Worm (Caenorhabditis elegans): ENCODE results near the gene pqe-1.

Gene pqe-1

ce11 chrIII:5301786-5302268, 9.2 kb upstream of the pqe-1 start, which contains the start of the genes T15B12.2 and F52C9.5:
TSS of gene T15B12.2 (minus strand) at chrIII:5301886.
TSS of gene F52C9.5 (plus strand) at chrIII:5302218.
- no peak for TF ChIP-seq egl-27 (tag; optimal IDR thresholded peaks at IDR 0.05)
- TF ChIP-seq ceh-28 (tag; optimal IDR thresholded peaks at IDR 0.05) = no peak
- no peak for TF ChIP-seq sea-2 (GFP tag; optimal IDR thresholded peaks at IDR 0.05)
- TF ChIP-seq fkh-10 (GFP tag; optimal IDR thresholded peaks at IDR 0.05) = no peak
- TF ChIP-seq nhr-237 (tag; optimal IDR thresholded peaks at IDR 0.05) = no peak
- no peak for TF ChIP-seq elt-2 (tag; optimal IDR thresholded peaks at IDR 0.05)
- no peak for TF ChIP-seq lin-15B (tag; optimal IDR thresholded peaks at IDR 0.05)
- no peak for TF ChIP-seq hmg-11 (tag; optimal IDR thresholded peaks at IDR 0.05)

ce11 chrIII:5304044-5304443, 7.0 kb upstream of the pqe-1 start:
- TF ChIP-seq sea-2 (GFP tag; optimal IDR thresholded peaks at IDR 0.05) (no peak), elt-3 (tag; optimal IDR thresholded peaks at IDR 0.05) (no peak), ceh-9 (tag; optimal IDR thresholded peaks at IDR 0.05) (no peak), daf-12 (tag; optimal IDR thresholded peaks at IDR 0.05) (no peak), ztf-11 (tag; optimal IDR thresholded peaks at IDR 0.05) (no peak), nhr-67 (tag; optimal IDR thresholded peaks at IDR 0.05) (no peak), ama-1 (optimal IDR thresholded peaks at IDR 0.05) (no peak), zag-1 (tag; optimal IDR thresholded peaks at IDR 0.05) (no peak), pqm-1 (tag; optimal IDR thresholded peaks at IDR 0.05) (no peak), fkh-10 (GFP tag; optimal IDR thresholded peaks at IDR 0.05) (no peak)

- TF ChIP-seq aly-2 (tag; optimal IDR thresholded peaks at IDR 0.05) (no peak), zag-1 (tag; optimal IDR thresholded peaks at IDR 0.05) (no peak), egl-5 (tag; optimal IDR thresholded peaks at IDR 0.05) (no peak), egl-27 (tag; optimal IDR thresholded peaks at IDR 0.05) (peak; percentile 21), nhr-11 (tag; optimal IDR thresholded peaks at IDR 0.05) (no peak), mdl-1 (tag; optimal IDR thresholded peaks at IDR 0.05) (no peak), sea-2 (GFP tag; optimal IDR thresholded peaks at IDR 0.05) (no peak), fkh-10 (GFP tag; optimal IDR thresholded peaks at IDR 0.05) (no peak), nhr-76 (tag; optimal IDR thresholded peaks at IDR 0.05) (no peak), unc-62 (GFP tag; optimal IDR thresholded peaks at IDR 0.05) (no peak), fkh-2 (tag; optimal IDR thresholded peaks at IDR 0.05) (no peak), nhr-12 (tag; optimal IDR thresholded peaks at IDR 0.05) (no peak), fos-1 (tag; optimal IDR thresholded peaks at IDR 0.05) (no peak), lin-39 (tag; optimal IDR thresholded peaks at IDR 0.05) (no peak), elt-3 (tag; optimal IDR thresholded peaks at IDR 0.05) (no peak), eor-1 (tag; optimal IDR thresholded peaks at IDR 0.05) (no peak), hmg-11 (tag; optimal IDR thresholded peaks at IDR 0.05) (peak; percentile 87), tbx-2 (tag; optimal IDR thresholded peaks at IDR 0.05) (peak; percentile 60), nhr-67 (tag; optimal IDR thresholded peaks at IDR 0.05) (no peak), ceh-9 (tag; optimal IDR thresholded peaks at IDR 0.05) (no peak), pqm-1 (tag; optimal IDR thresholded peaks at IDR 0.05) (no peak), nhr-25 (tag; optimal IDR thresholded peaks at IDR 0.05) (peak; percentile 32), elt-2 (tag; optimal IDR thresholded peaks at IDR 0.05) (peak; percentile 27), daf-12 (tag; optimal IDR thresholded peaks at IDR 0.05) (no peak), nhr-237 (tag; optimal IDR thresholded peaks at IDR 0.05) (no peak), ceh-28 (tag; optimal IDR thresholded peaks at IDR 0.05) (no peak), lsy-12 (tag; optimal IDR thresholded peaks at IDR 0.05) (peak; percentile 63), ceh-82 (tag; optimal IDR thresholded peaks at IDR 0.05) (peak; percentile 11), nhr-23 (tag; optimal IDR thresholded peaks at IDR 0.05) (peak; percentile 23), ztf-11 (tag; optimal IDR thresholded peaks at IDR 0.05) (no peak), R02D3.7 (tag; optimal IDR thresholded peaks at IDR 0.05) (peak; percentile 20), nfya-1 (tag; optimal IDR thresholded peaks at IDR 0.05; ENCODE audit: insufficient read depth) (peak; percentile 40), ceh-16 (tag; optimal IDR thresholded peaks at IDR 0.05) (no peak), jun-1 (tag; optimal IDR thresholded peaks at IDR 0.05) (no peak), lin-15B (tag; optimal IDR thresholded peaks at IDR 0.05) (peak; percentile 31), skn-1 (tag; optimal IDR thresholded peaks at IDR 0.05) (peak; percentile 23), elt-1 (tag; optimal IDR thresholded peaks at IDR 0.05) (no peak), nhr-28 (tag; optimal IDR thresholded peaks at IDR 0.05) (no peak), ZK546.5 (tag; optimal IDR thresholded peaks at IDR 0.05) (no peak), pha-4 (tag; optimal IDR thresholded peaks at IDR 0.05) (peak; percentile 88), mml-1 (tag; optimal IDR thresholded peaks at IDR 0.05) (no peak), snpc-4 (tag; optimal IDR thresholded peaks at IDR 0.05) (no peak), ztf-4 (tag; optimal IDR thresholded peaks at IDR 0.05) (peak; percentile 15), nhr-43 (tag; optimal IDR thresholded peaks at IDR 0.05; ENCODE audit: poor library complexity, severe bottlenecking) (peak; percentile 81), ama-1 (optimal IDR thresholded peaks at IDR 0.05) (no peak), nhr-77 (tag; optimal IDR thresholded peaks at IDR 0.05) (no peak), unc-39 (tag; optimal IDR thresholded peaks at IDR 0.05) (no peak)
Measured at ce11 chrIII:5305725-5306124, 5.3 kb upstream of the pqe-1 start.

All from whole organism, L3 larva.